Worm (Caenorhabditis elegans) whole organism, L3 larva: ENCODE measurements around the gene F59A1.11.

Experiments
- lin-39 ChIP-seq: fragments of 150-350 bp; optimal IDR thresholded peaks from 2 replicates; lab custom pipeline; 2018; ENCODE audit warnings: missing biosample characterization, missing genetic modification reagents, missing genetic modification characterization
- nhr-237 ChIP-seq: fragments of 150-350 bp; optimal IDR thresholded peaks from 2 replicates; lab custom pipeline; 2014; ENCODE audit warnings: missing biosample characterization, missing genetic modification characterization

ce11 chrV:17667676-17668075 is 1.9 kb upstream of the F59A1.11 start, which contains the start of gene F59A1.12:
- TF ChIP-seq nhr-237 (tag; lab: Kevin White, UChicago) (no peak), lin-39 (tag; lab: Kevin White, UChicago) (no peak)
